Worm (Caenorhabditis elegans): ENCODE data around the gene C06A6.2.

C06A6.2 gene

DNA sequence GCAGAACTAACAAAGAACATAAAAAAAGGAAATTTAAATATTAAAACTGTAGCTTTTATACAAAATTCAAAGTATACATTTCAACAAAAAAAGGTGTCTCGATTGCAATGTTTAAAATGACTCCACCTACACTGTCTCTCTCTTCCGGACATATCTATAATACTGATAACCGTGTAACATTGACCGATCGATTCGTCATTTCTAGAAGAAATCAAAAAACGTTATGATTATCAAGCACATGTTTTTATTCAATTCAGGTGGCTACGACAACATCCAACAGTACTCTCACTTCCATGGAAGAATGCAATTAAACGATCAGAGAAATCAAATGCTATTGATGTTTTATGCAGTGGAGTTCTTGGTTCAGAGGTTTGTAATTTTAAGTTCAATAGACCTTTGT, 52.1 kb downstream of the C06A6.2 start:
- TF ChIP-seq nhr-23 (tag; optimal IDR thresholded peaks at IDR 0.05): no peak
- TF ChIP-seq elt-2 (tag; optimal IDR thresholded peaks at IDR 0.05): peak; percentile 79
- peak; percentile 42 for TF ChIP-seq pha-4 (tag; optimal IDR thresholded peaks at IDR 0.05)
- no peak for TF ChIP-seq ama-1 (optimal IDR thresholded peaks at IDR 0.05)
- TF ChIP-seq pqm-1 (tag; optimal IDR thresholded peaks at IDR 0.05): peak; percentile 75

DNA sequence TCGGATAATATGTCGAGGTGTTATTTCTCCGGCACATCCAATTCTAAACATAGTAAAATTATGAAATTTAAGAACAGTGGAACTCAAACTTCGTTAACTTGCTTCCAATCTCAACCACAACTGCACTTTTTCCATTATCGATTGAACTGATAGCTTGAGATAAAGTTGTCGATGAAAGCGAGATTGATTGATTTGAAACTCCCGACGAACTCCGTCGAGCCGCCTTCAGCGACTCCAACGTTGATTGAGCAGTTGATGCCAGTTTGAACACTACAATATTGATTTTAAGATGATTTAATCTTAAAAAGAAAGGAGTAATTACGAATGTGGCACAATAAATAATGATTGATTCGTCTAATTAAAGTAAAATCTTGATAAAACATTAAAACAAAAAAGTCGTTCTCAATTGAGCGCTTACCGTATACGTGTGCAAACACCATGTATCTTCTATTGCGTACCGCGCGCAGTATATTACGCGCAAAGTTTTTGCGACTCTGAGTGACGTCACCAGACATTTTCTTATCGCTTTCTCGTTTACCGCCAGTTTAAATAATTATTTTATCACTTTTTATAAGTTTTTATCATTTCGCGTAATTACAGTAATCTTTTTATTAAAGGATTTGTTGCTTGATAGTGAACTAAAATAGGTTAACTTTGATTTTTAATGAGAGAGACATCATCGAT, 55.9 kb downstream of the C06A6.2 start, which contains the start of gene arp-11:
Gene arp-11, minus strand, starts transcription at position 51 of the 684 bp plus-strand sequence.
- TF ChIP-seq ztf-11 (tag; optimal IDR thresholded peaks at IDR 0.05): no peak
- TF ChIP-seq sea-2 (GFP tag; optimal IDR thresholded peaks at IDR 0.05): no peak
- no peak for TF ChIP-seq elt-1 (tag; optimal IDR thresholded peaks at IDR 0.05)
- peak; percentile 54 for TF ChIP-seq lsy-12 (tag; optimal IDR thresholded peaks at IDR 0.05)
- TF ChIP-seq ztf-4 (tag; optimal IDR thresholded peaks at IDR 0.05): no peak
- no peak for TF ChIP-seq nhr-12 (tag; optimal IDR thresholded peaks at IDR 0.05)
- TF ChIP-seq nhr-28 (tag; optimal IDR thresholded peaks at IDR 0.05): no peak
- TF ChIP-seq elt-2 (tag; optimal IDR thresholded peaks at IDR 0.05): peak; percentile 96
- TF ChIP-seq ceh-9 (tag; optimal IDR thresholded peaks at IDR 0.05): no peak
- no peak for TF ChIP-seq elt-3 (tag; optimal IDR thresholded peaks at IDR 0.05)
- peak; percentile 75 for TF ChIP-seq nhr-25 (tag; optimal IDR thresholded peaks at IDR 0.05)
- TF ChIP-seq eor-1 (tag; optimal IDR thresholded peaks at IDR 0.05): no peak
- TF ChIP-seq nhr-237 (tag; optimal IDR thresholded peaks at IDR 0.05): no peak
- TF ChIP-seq pha-4 (tag; optimal IDR thresholded peaks at IDR 0.05): peak; percentile 92
- TF ChIP-seq lin-39 (tag; optimal IDR thresholded peaks at IDR 0.05): peak; percentile 15
- TF ChIP-seq nfya-1 (tag; optimal IDR thresholded peaks at IDR 0.05; ENCODE audit: insufficient read depth): peak; percentile 90
- no peak for TF ChIP-seq R02D3.7 (tag; optimal IDR thresholded peaks at IDR 0.05)
- no peak for TF ChIP-seq unc-39 (tag; optimal IDR thresholded peaks at IDR 0.05)
- TF ChIP-seq ceh-16 (tag; optimal IDR thresholded peaks at IDR 0.05): no peak
- no peak for TF ChIP-seq ZK546.5 (tag; optimal IDR thresholded peaks at IDR 0.05)
- TF ChIP-seq egl-27 (tag; optimal IDR thresholded peaks at IDR 0.05): no peak
- peak; percentile 11 for TF ChIP-seq nhr-43 (tag; optimal IDR thresholded peaks at IDR 0.05; ENCODE audit: poor library complexity, severe bottlenecking)
- TF ChIP-seq mml-1 (tag; optimal IDR thresholded peaks at IDR 0.05): no peak
- no peak for TF ChIP-seq nhr-77 (tag; optimal IDR thresholded peaks at IDR 0.05)
- TF ChIP-seq fkh-2 (tag; optimal IDR thresholded peaks at IDR 0.05): no peak
- TF ChIP-seq zag-1 (tag; optimal IDR thresholded peaks at IDR 0.05): no peak
- TF ChIP-seq skn-1 (tag; optimal IDR thresholded peaks at IDR 0.05): no peak
- no peak for TF ChIP-seq ama-1 (optimal IDR thresholded peaks at IDR 0.05)
- TF ChIP-seq hmg-11 (tag; optimal IDR thresholded peaks at IDR 0.05): peak; percentile 49
- no peak for TF ChIP-seq nhr-11 (tag; optimal IDR thresholded peaks at IDR 0.05)
- TF ChIP-seq fos-1 (tag; optimal IDR thresholded peaks at IDR 0.05): no peak
- TF ChIP-seq jun-1 (tag; optimal IDR thresholded peaks at IDR 0.05): peak; percentile 69
- TF ChIP-seq daf-12 (tag; optimal IDR thresholded peaks at IDR 0.05): no peak
- no peak for TF ChIP-seq nhr-76 (tag; optimal IDR thresholded peaks at IDR 0.05)
- TF ChIP-seq fkh-10 (GFP tag; optimal IDR thresholded peaks at IDR 0.05): no peak
- TF ChIP-seq nhr-67 (tag; optimal IDR thresholded peaks at IDR 0.05): no peak
- no peak for TF ChIP-seq ceh-28 (tag; optimal IDR thresholded peaks at IDR 0.05)
- TF ChIP-seq snpc-4 (tag; optimal IDR thresholded peaks at IDR 0.05): peak; percentile 53
- TF ChIP-seq egl-5 (tag; optimal IDR thresholded peaks at IDR 0.05): peak; percentile 61
- TF ChIP-seq tbx-2 (tag; optimal IDR thresholded peaks at IDR 0.05): no peak
- no peak for TF ChIP-seq aly-2 (tag; optimal IDR thresholded peaks at IDR 0.05)
- peak; percentile 71 for TF ChIP-seq nhr-23 (tag; optimal IDR thresholded peaks at IDR 0.05)
- no peak for TF ChIP-seq unc-62 (GFP tag; optimal IDR thresholded peaks at IDR 0.05)
- TF ChIP-seq lin-15B (tag; optimal IDR thresholded peaks at IDR 0.05): peak; percentile 70
- TF ChIP-seq mdl-1 (tag; optimal IDR thresholded peaks at IDR 0.05): no peak
- peak; percentile 84 for TF ChIP-seq pqm-1 (tag; optimal IDR thresholded peaks at IDR 0.05)
- TF ChIP-seq ceh-82 (tag; optimal IDR thresholded peaks at IDR 0.05): no peak
